Fruit fly (Drosophila melanogaster) whole organism, embryonic: ENCODE data around the gene Ptth.

Source experiments
- ATbp ChIP-seq: fragments of 200-800 bp; sonication (Bioruptor generic); optimal IDR thresholded peaks from 2 replicates; lab custom pipeline; 2017; ENCODE audit warnings: missing biosample characterization, mild to moderate bottlenecking, missing genetic modification characterization, missing genetic modification reagents
- Awh ChIP-seq: fragments of 200-800 bp; sonication (Bioruptor generic); IDR thresholded peaks from 2 replicates; pipeline ENCODE4, ENCODE4 v1.3.6; 2022; ENCODE audit warnings: missing biosample characterization, missing genetic modification characterization
- BtbVII ChIP-seq: fragments of 200-800 bp; sonication (Bioruptor generic); optimal IDR thresholded peaks from 3 replicates; lab custom pipeline; 2017; ENCODE audit warnings: missing biosample characterization, mild to moderate bottlenecking, missing genetic modification characterization
- CG1024 ChIP-seq: fragments of 200-800 bp; sonication (Bioruptor generic); IDR thresholded peaks from 2 replicates; pipeline ENCODE4 v1.3.6; 2022; ENCODE audit warnings: missing biosample characterization, missing genetic modification characterization
- CG10366 ChIP-seq: fragments of 200-800 bp; sonication (Bioruptor generic); IDR thresholded peaks from 2 replicates; pipeline ENCODE4 v1.3.6; 2022; ENCODE audit warnings: missing biosample characterization, missing genetic modification characterization
- CG11247 ChIP-seq: fragments of 200-800 bp; sonication (Bioruptor generic); IDR thresholded peaks from 2 replicates; pipeline ENCODE4 v1.3.6; 2022; ENCODE audit warnings: missing biosample characterization, missing genetic modification characterization
- CG11504 ChIP-seq: fragments of 200-800 bp; sonication (Bioruptor generic); optimal IDR thresholded peaks from 3 replicates; lab custom pipeline; 2019; ENCODE audit warnings: missing biosample characterization, mild to moderate bottlenecking, missing genetic modification characterization, moderate library complexity
- CG12236 ChIP-seq: fragments of 200-800 bp; sonication (Bioruptor generic); optimal IDR thresholded peaks from 2 replicates; lab custom pipeline; 2016; ENCODE audit warnings: missing biosample characterization, missing genetic modification characterization
- CG14441 ChIP-seq: fragments of 200-800 bp; sonication (Bioruptor generic); IDR thresholded peaks from 2 replicates; pipeline ENCODE4 v1.3.6; 2022; ENCODE audit warnings: missing biosample characterization, missing genetic modification characterization
- CG14710 ChIP-seq: fragments of 200-800 bp; sonication (Bioruptor generic); optimal IDR thresholded peaks from 3 replicates; lab custom pipeline; 2019; ENCODE audit warnings: missing biosample characterization, mild to moderate bottlenecking, missing genetic modification characterization, moderate library complexity
- CG16813 ChIP-seq: fragments of 200-800 bp; sonication (Bioruptor generic); IDR thresholded peaks from 3 replicates; pipeline ENCODE4 v1.3.6; 2022; ENCODE audit warnings: missing biosample characterization, missing genetic modification characterization; ENCODE audit not compliant: partially characterized antibody
- CG17912 ChIP-seq: fragments of 200-800 bp; sonication (Bioruptor generic); optimal IDR thresholded peaks from 2 replicates; lab custom pipeline; 2018; ENCODE audit warnings: missing biosample characterization, mild to moderate bottlenecking, missing genetic modification characterization
- CG2875 ChIP-seq: fragments of 200-800 bp; sonication (Bioruptor generic); optimal IDR thresholded peaks from 2 replicates; lab custom pipeline; 2017; ENCODE audit warnings: missing biosample characterization, mild to moderate bottlenecking, missing genetic modification characterization, missing genetic modification reagents
- CG32767 ChIP-seq: fragments of 200-800 bp; sonication (Bioruptor generic); IDR thresholded peaks from 2 replicates; pipeline ENCODE4 v1.3.6; 2022; ENCODE audit warnings: missing biosample characterization, missing genetic modification characterization
- CG33213 ChIP-seq: fragments of 200-800 bp; sonication (Bioruptor generic); optimal IDR thresholded peaks from 3 replicates; lab custom pipeline; 2016; ENCODE audit warnings: missing biosample characterization, missing genetic modification characterization
- CG6689 ChIP-seq: fragments of 200-800 bp; sonication (Bioruptor generic); IDR thresholded peaks from 2 replicates; pipeline ENCODE4 v1.3.6; 2022; ENCODE audit warnings: missing biosample characterization, missing genetic modification characterization
- CG6813 ChIP-seq: fragments of 200-800 bp; sonication (Bioruptor generic); optimal IDR thresholded peaks from 2 replicates; lab custom pipeline; 2017; ENCODE audit warnings: missing biosample characterization, missing genetic modification characterization, mild to moderate bottlenecking, moderate library complexity, missing genetic modification reagents
- Dad ChIP-seq: fragments of 200-800 bp; sonication (Bioruptor generic); optimal IDR thresholded peaks from 3 replicates; lab custom pipeline; 2016; ENCODE audit warnings: missing biosample characterization, missing genetic modification characterization
- E2f1 ChIP-seq: fragments of 200-800 bp; sonication (Bioruptor generic); IDR thresholded peaks from 2 replicates; pipeline ENCODE4 v1.3.6; 2022; ENCODE audit warnings: missing biosample characterization, missing genetic modification characterization
- Ets65A ChIP-seq: fragments of 200-800 bp; sonication (Bioruptor generic); peaks from one replicate; lab custom pipeline; 2016; ENCODE audit warnings: missing biosample characterization, missing genetic modification characterization
- GATAe ChIP-seq: fragments of 200-800 bp; sonication (Bioruptor generic); conservative IDR thresholded peaks from 2 replicates; pipeline ENCODE4 v1.3.6; 2022; ENCODE audit warnings: missing biosample characterization, missing genetic modification characterization
- Gsc ChIP-seq: fragments of 200-800 bp; sonication (Bioruptor generic); IDR thresholded peaks from 2 replicates; pipeline ENCODE4 v1.3.6; 2022; ENCODE audit warnings: missing biosample characterization, missing genetic modification characterization
- HLH3B ChIP-seq: fragments of 200-800 bp; sonication (Bioruptor generic); IDR thresholded peaks from 2 replicates; pipeline ENCODE4 v1.3.6; 2022; ENCODE audit warnings: missing biosample characterization, missing genetic modification characterization
- Hey ChIP-seq: fragments of 200-800 bp; sonication (Bioruptor generic); optimal IDR thresholded peaks from 3 replicates; lab custom pipeline; 2018; ENCODE audit warnings: missing biosample characterization, mild to moderate bottlenecking, missing genetic modification characterization
- Max ChIP-seq: fragments of 200-800 bp; sonication (Bioruptor generic); optimal IDR thresholded peaks from 2 replicates; lab custom pipeline; 2016; ENCODE audit warnings: missing biosample characterization, mild to moderate bottlenecking, missing genetic modification characterization
- Ptx1 ChIP-seq: fragments of 200-800 bp; sonication (Bioruptor generic); IDR thresholded peaks from 2 replicates; pipeline ENCODE4 v1.3.6; 2022; ENCODE audit warnings: missing biosample characterization, missing genetic modification characterization
- bsh ChIP-seq, 2 experiments: fragments of 200-800 bp; sonication (Bioruptor generic); optimal IDR thresholded peaks; 2 replicates each; lab custom pipeline; 2017 to 2018; ENCODE audit warnings: mild to moderate bottlenecking in 2 of 2, missing biosample characterization in 2 of 2, missing genetic modification characterization in 2 of 2, moderate library complexity in 1 of 2
- dimm ChIP-seq: fragments of 200-800 bp; sonication (Bioruptor generic); IDR thresholded peaks from 2 replicates; pipeline ENCODE4 v1.3.6; 2022; ENCODE audit warnings: missing biosample characterization, missing genetic modification characterization
- mirr ChIP-seq: fragments of 200-800 bp; sonication (Bioruptor generic); optimal IDR thresholded peaks from 3 replicates; lab custom pipeline; 2018; ENCODE audit warnings: missing biosample characterization, mild to moderate bottlenecking, missing genetic modification characterization
- nom ChIP-seq: fragments of 200-800 bp; sonication (Bioruptor generic); optimal IDR thresholded peaks from 2 replicates; lab custom pipeline; 2017; ENCODE audit warnings: missing biosample characterization, missing genetic modification characterization, mild to moderate bottlenecking, moderate library complexity, missing genetic modification reagents
- oc ChIP-seq: fragments of 200-800 bp; sonication (Bioruptor generic); optimal IDR thresholded peaks from 2 replicates; lab custom pipeline; 2018; ENCODE audit warnings: missing biosample characterization, mild to moderate bottlenecking, missing genetic modification characterization, moderate library complexity
- pb ChIP-seq: fragments of 200-800 bp; sonication (Bioruptor generic); optimal IDR thresholded peaks from 3 replicates; lab custom pipeline; 2016; ENCODE audit warnings: missing biosample characterization, missing genetic modification characterization
- sens ChIP-seq: fragments of 200-800 bp; sonication (Bioruptor generic); peaks from one replicate; lab custom pipeline; 2016; ENCODE audit warnings: missing biosample characterization, missing genetic modification characterization
- sim ChIP-seq: fragments of 200-800 bp; sonication (Bioruptor generic); IDR thresholded peaks from 2 replicates; pipeline ENCODE4 v1.3.6; 2022; ENCODE audit warnings: missing biosample characterization, missing genetic modification characterization
- sima ChIP-seq: fragments of 200-800 bp; sonication (Bioruptor generic); optimal IDR thresholded peaks from 2 replicates; lab custom pipeline; 2016; ENCODE audit warnings: missing biosample characterization, missing genetic modification characterization
- sqz ChIP-seq: fragments of 200-800 bp; sonication (Bioruptor generic); optimal IDR thresholded peaks from 3 replicates; lab custom pipeline; 2018; ENCODE audit warnings: missing biosample characterization, mild to moderate bottlenecking, missing genetic modification characterization
- stwl ChIP-seq: fragments of 200-800 bp; sonication (Bioruptor generic); optimal IDR thresholded peaks from 3 replicates; lab custom pipeline; 2018; ENCODE audit warnings: missing biosample characterization, mild to moderate bottlenecking, missing genetic modification characterization, moderate library complexity
- sug ChIP-seq: fragments of 200-800 bp; optimal IDR thresholded peaks from 2 replicates; lab custom pipeline; 2019; ENCODE audit warnings: missing biosample characterization, mild to moderate bottlenecking, missing genetic modification characterization, moderate library complexity
- unpg ChIP-seq: fragments of 200-800 bp; sonication (Bioruptor generic); optimal IDR thresholded peaks from 3 replicates; lab custom pipeline; 2018; ENCODE audit warnings: missing biosample characterization, mild to moderate bottlenecking, missing genetic modification characterization, moderate library complexity

The Ptth gene

dm6 chr2L:621101-621500, 44.4 kb upstream of the Ptth start, which contains the start of gene lectin-21Cb:
Gene lectin-21Cb (minus strand): TSS chr2L:621201.
- TF ChIP-seq CG6813 (GFP tag; lab: Kevin White, UChicago) (no peak), mirr (GFP tag; lab: Kevin White, UChicago) (no peak)

dm6 chr2L:619739-620138, 43.0 kb upstream of the Ptth start:
- TF ChIP-seq Gsc (GFP tag; lab: Robert Waterston, UW) = 0 out of 2 replicates have a peak, but pooled peaks have one; percentile 8
- no peak for TF ChIP-seq stwl (tag; lab: Kevin White, UChicago)

DNA sequence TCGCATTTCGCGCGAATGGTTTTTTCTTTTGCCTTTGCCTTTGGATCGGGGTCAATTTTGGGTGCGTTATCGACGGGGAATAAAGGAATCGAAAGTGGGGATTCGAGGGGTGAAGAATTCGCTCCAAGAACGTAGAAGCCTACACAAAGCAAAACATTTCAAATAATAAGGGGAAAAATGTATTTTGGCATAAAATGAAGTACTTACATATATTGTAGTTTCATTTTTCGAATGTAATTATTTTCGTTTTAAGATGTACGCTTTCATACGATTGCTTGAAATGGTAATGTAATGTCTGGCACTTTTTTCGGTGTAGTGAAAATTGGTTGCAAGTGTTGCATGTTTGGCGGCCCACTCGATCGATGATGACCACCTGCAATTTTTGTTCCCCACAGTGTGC, 38.3 kb upstream of the Ptth start:
- TF ChIP-seq CG14441 (GFP tag; lab: Robert Waterston, UW) (no peak), CG6689 (no peak), Max (GFP tag; lab: Kevin White, UChicago) (no peak), ATbp (GFP tag; lab: Kevin White, UChicago) (no peak), CG32767 (GFP tag; lab: Robert Waterston, UW) (no peak), Ptx1 (GFP tag; lab: Robert Waterston, UW) (no peak), Awh (GFP tag; lab: Robert Waterston, UW) (no peak), oc (tag; lab: Kevin White, UChicago) (no peak), E2f1 (GFP tag; lab: Robert Waterston, UW) (no peak), stwl (tag; lab: Kevin White, UChicago) (no peak), Dad (no peak), CG11504 (tag; lab: Kevin White, UChicago) (no peak), pb (GFP tag; lab: Kevin White, UChicago) (no peak), CG11247 (no peak)

DNA sequence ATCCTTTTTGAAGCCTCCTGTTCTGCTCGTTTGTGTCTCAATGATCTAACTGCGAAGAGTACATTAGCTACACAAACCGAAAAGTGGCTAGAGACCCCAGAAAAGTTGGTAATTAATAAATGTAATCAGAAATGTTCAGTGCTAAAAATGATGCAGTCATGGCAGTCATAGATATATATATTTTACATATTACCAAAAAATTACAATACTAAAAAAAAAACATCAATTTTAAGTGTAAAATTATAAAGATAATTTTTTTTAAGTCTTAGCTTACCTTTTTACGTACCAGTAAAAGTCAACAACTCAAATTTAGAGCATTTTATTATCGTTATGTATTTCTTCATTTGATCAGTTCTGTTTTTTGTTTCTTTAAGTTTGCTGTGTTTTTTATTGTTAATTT, 36.1 kb upstream of the Ptth start:
- TF ChIP-seq CG14710 (tag; lab: Kevin White, UChicago) = no peak
- TF ChIP-seq CG33213 (GFP tag; lab: Kevin White, UChicago) = no peak
- TF ChIP-seq dimm (GFP tag; lab: Robert Waterston, UW) = no peak
- no peak for TF ChIP-seq GATAe (GFP tag; lab: Robert Waterston, UW)
- no peak for TF ChIP-seq CG12236 (GFP tag; lab: Kevin White, UChicago)
- TF ChIP-seq Hey (tag; lab: Kevin White, UChicago) = no peak
- TF ChIP-seq sqz (GFP tag; lab: Kevin White, UChicago) = no peak
- no peak for TF ChIP-seq BtbVII (GFP tag; lab: Kevin White, UChicago)
- no peak for TF ChIP-seq CG10366 (GFP tag; lab: Robert Waterston, UW)
- TF ChIP-seq CG16813 (GFP tag; lab: Robert Waterston, UW) = no peak
- TF ChIP-seq CG17912 = no peak
- TF ChIP-seq sim (GFP tag; lab: Robert Waterston, UW) = no peak
- TF ChIP-seq HLH3B = no peak
- no peak for TF ChIP-seq CG2875 (GFP tag; lab: Kevin White, UChicago)
- no peak for TF ChIP-seq Dad
- TF ChIP-seq sug = no peak
- TF ChIP-seq CG1024 = no peak
- no peak for TF ChIP-seq sima
- no peak for TF ChIP-seq pb (GFP tag; lab: Kevin White, UChicago)

dm6 chr2L:609497-609896, 32.8 kb upstream of the Ptth start:
- peak; percentile 77 for TF ChIP-seq Ets65A (GFP tag; lab: Kevin White, UChicago)
- TF ChIP-seq unpg (GFP tag; lab: Kevin White, UChicago) = no peak
- TF ChIP-seq bsh (GFP tag; optimal IDR thresholded peaks at IDR 0.05; lab: Kevin White, UChicago) = peak in 1 of 2 experiments; percentile 57
- peak; percentile 6 for TF ChIP-seq sens
- TF ChIP-seq nom (GFP tag; lab: Kevin White, UChicago) = peak; percentile 28
- TF ChIP-seq, all 482 proteins: peak for 4
